Fruit fly (Drosophila melanogaster): ENCODE data around the gene Tmem43.
A peak's percentile ranks its signal among the peaks of the same experiment; 100 is the strongest.

Tmem43 gene

DNA sequence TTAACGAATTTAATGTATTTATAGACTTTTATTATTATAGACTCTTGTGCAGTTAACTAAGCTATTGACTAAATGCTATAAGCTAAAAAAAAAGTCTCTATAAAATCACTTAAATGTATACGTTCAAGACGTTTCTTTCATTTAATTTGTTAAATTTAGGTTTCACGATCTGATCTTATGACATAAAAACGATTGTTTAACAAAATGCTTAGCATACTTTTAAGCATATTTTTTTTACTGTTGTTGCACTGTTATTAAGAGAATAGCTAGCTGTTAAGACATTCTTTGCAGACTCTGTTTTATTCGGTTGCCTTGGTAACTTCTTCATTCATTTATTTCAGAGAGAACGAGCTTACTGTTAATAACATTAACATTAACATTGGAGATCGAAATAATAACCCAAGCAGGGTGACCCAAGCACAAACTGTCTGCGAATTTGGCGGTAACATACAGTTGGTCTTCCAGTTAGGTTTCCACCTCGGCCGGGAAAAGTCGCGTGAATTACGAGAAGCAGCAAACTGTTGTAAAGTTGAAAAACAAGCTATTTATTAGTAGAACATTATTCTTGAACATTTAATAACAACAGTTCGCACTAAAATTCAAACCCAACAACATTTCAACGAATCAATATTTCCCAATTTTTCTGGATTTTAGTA lies 46.2 kb downstream of the Tmem43 start, which contains the start of gene CG32365 (continued):
- TF ChIP-seq Stat92E (GFP tag; optimal IDR thresholded peaks at IDR 0.05): no peak
- TF ChIP-seq CG17361 (GFP tag; IDR thresholded peaks at IDR 0.05): no peak; the same call in 2 of the 3 replicates
- TF ChIP-seq CG7271 (tag; optimal IDR thresholded peaks at IDR 0.05): no peak
- TF ChIP-seq CG18764 (GFP tag; optimal IDR thresholded peaks at IDR 0.05): no peak
- no peak for TF ChIP-seq CG14710 (tag; optimal IDR thresholded peaks at IDR 0.05)
- no peak for TF ChIP-seq Mrtf (GFP tag; IDR thresholded peaks at IDR 0.05)
- peak; percentile 59 for TF ChIP-seq CG12769 (tag; optimal IDR thresholded peaks at IDR 0.05)
- no peak for TF ChIP-seq ind (GFP tag; optimal IDR thresholded peaks at IDR 0.05)
- 0 out of 2 replicates have a peak, but pooled peaks have one; percentile 6 for TF ChIP-seq CG5953 (GFP tag; IDR thresholded peaks at IDR 0.05)
- peak; percentile 47 for TF ChIP-seq lab (GFP tag; optimal IDR thresholded peaks at IDR 0.05)
- TF ChIP-seq CG14965 (GFP tag; optimal IDR thresholded peaks at IDR 0.05; ENCODE audit: borderline replicate concordance): no peak
- no peak for TF ChIP-seq br (optimal IDR thresholded peaks at IDR 0.05)
- TF ChIP-seq pfk (GFP tag; optimal IDR thresholded peaks at IDR 0.05): no peak
- TF ChIP-seq CG11695 (GFP tag; IDR thresholded peaks at IDR 0.05): peak; percentile 6; the same call in 1 of the 3 replicates
- TF ChIP-seq CG6854 (GFP tag; optimal IDR thresholded peaks at IDR 0.05): peak; percentile 5
- peak; percentile 26 for TF ChIP-seq B-H2 (GFP tag; optimal IDR thresholded peaks at IDR 0.05)
- TF ChIP-seq Ravus (GFP tag; IDR thresholded peaks at IDR 0.05): no peak
- no peak for TF ChIP-seq Elba2 (GFP tag; optimal IDR thresholded peaks at IDR 0.05)
- no peak for TF ChIP-seq CG11504 (tag; optimal IDR thresholded peaks at IDR 0.05)
- TF ChIP-seq dmrt99B (tag; optimal IDR thresholded peaks at IDR 0.05): peak; percentile 21
- no peak for TF ChIP-seq Ets97D (GFP tag; optimal IDR thresholded peaks at IDR 0.05)
- TF ChIP-seq Bdp1 (GFP tag; optimal IDR thresholded peaks at IDR 0.05): no peak
- peak; percentile 65 for TF ChIP-seq ci (GFP tag; IDR thresholded peaks at IDR 0.05)
- 0 out of 3 replicates have a peak, but pooled peaks have one; percentile 6 for TF ChIP-seq mld (GFP tag; IDR thresholded peaks at IDR 0.05; ENCODE audit: partially characterized antibody)
- TF ChIP-seq CG4617 (GFP tag; optimal IDR thresholded peaks at IDR 0.05; ENCODE audit: borderline replicate concordance): no peak
- TF ChIP-seq zf30C (GFP tag; optimal IDR thresholded peaks at IDR 0.05): peak; percentile 5
- no peak for TF ChIP-seq Gug (GFP tag; IDR thresholded peaks at IDR 0.05)
- no peak for TF ChIP-seq fd64A (GFP tag; optimal IDR thresholded peaks at IDR 0.05)
- TF ChIP-seq CG17186 (GFP tag; optimal IDR thresholded peaks at IDR 0.05): no peak
- TF ChIP-seq da (GFP tag; optimal IDR thresholded peaks at IDR 0.05): no peak
- peak; percentile 30; the same call in 1 of the 3 replicates for TF ChIP-seq row (GFP tag; IDR thresholded peaks at IDR 0.05)
- TF ChIP-seq NC2α (GFP tag; optimal IDR thresholded peaks at IDR 0.05): no peak
- no peak for TF ChIP-seq bowl (GFP tag; IDR thresholded peaks at IDR 0.05)
- TF ChIP-seq pzg (GFP tag; optimal IDR thresholded peaks at IDR 0.05): peak; percentile 30
- no peak; the same call in 1 of the 2 replicates for TF ChIP-seq ranshi (GFP tag; IDR thresholded peaks at IDR 0.05)
- no peak for TF ChIP-seq chm (GFP tag; IDR thresholded peaks at IDR 0.05)
- no peak for TF ChIP-seq NK7.1 (GFP tag; optimal IDR thresholded peaks at IDR 0.05)
- no peak for TF ChIP-seq cwo (GFP tag; optimal IDR thresholded peaks at IDR 0.05)
- TF ChIP-seq CG9215 (GFP tag; IDR thresholded peaks at IDR 0.05): no peak
- no peak for TF ChIP-seq MBD-R2 (GFP tag; IDR thresholded peaks at IDR 0.05)
- TF ChIP-seq CG7786 (GFP tag; optimal IDR thresholded peaks at IDR 0.05): no peak
- no peak for TF ChIP-seq CG30020 (tag; optimal IDR thresholded peaks at IDR 0.05)
- no peak for TF ChIP-seq Trl (optimal IDR thresholded peaks at IDR 0.05)
- TF ChIP-seq Trl (GFP tag; optimal IDR thresholded peaks at IDR 0.05): no peak
- no peak for TF ChIP-seq tin (GFP tag; optimal IDR thresholded peaks at IDR 0.05)
- no peak for TF ChIP-seq nmo (GFP tag; optimal IDR thresholded peaks at IDR 0.05)
- TF ChIP-seq D19A (tag; optimal IDR thresholded peaks at IDR 0.05): no peak
- TF ChIP-seq Dref (GFP tag; IDR thresholded peaks at IDR 0.05): no peak
- TF ChIP-seq nau (GFP tag; optimal IDR thresholded peaks at IDR 0.05): peak; percentile 42
- no peak for TF ChIP-seq CG9797 (GFP tag; optimal IDR thresholded peaks at IDR 0.05)
- no peak for TF ChIP-seq Kr (GFP tag; optimal IDR thresholded peaks at IDR 0.05)
